Worm (Caenorhabditis elegans) whole organism, young adult: ENCODE results near the gene C27A2.8.

ENCODE experiments used
- B0019.2 ChIP-seq: fragments of 200-800 bp; sonication (Bioruptor generic); conservative IDR thresholded peaks from 2 replicates; pipeline ENCODE4 v1.3.6; 2022; ENCODE audit warnings: missing genetic modification reagents, missing genetic modification characterization, missing compliant biosample characterization
- F23B12.7 ChIP-seq: sonication (generic microtip); optimal IDR thresholded peaks from 2 replicates; lab custom pipeline; 2017; ENCODE audit warnings: missing genetic modification characterization, mild to moderate bottlenecking, missing compliant biosample characterization, antibody characterized with exemption, moderate library complexity; ENCODE audit not compliant: insufficient read depth
- F33H1.4 ChIP-seq: fragments of 200-800 bp; sonication (Bioruptor generic); IDR thresholded peaks from 2 replicates; pipeline ENCODE4 v1.3.6; 2022; ENCODE audit warnings: missing genetic modification reagents, missing genetic modification characterization, missing compliant biosample characterization
- F37B4.10 ChIP-seq: fragments of 200-800 bp; sonication (Bioruptor generic); IDR thresholded peaks from 2 replicates; pipeline ENCODE4 v1.3.6; 2022; ENCODE audit warnings: missing genetic modification characterization, missing compliant biosample characterization
- F49E8.2 ChIP-seq: sonication (generic microtip); optimal IDR thresholded peaks from 3 replicates; lab custom pipeline; 2017; ENCODE audit warnings: missing genetic modification characterization, mild to moderate bottlenecking, missing compliant biosample characterization, antibody characterized with exemption, moderate library complexity; ENCODE audit not compliant: insufficient read depth
- F57C9.4 ChIP-seq: sonication (generic microtip); optimal IDR thresholded peaks from 2 replicates; lab custom pipeline; 2017; ENCODE audit warnings: mild to moderate bottlenecking, missing genetic modification characterization, missing compliant biosample characterization
- Y53F4B.3 ChIP-seq: fragments of 200-800 bp; sonication (Bioruptor generic); IDR thresholded peaks from 2 replicates; pipeline ENCODE4 v1.3.6; 2022; ENCODE audit warnings: missing genetic modification reagents, missing genetic modification characterization, missing compliant biosample characterization
- Y53G8AR.9 ChIP-seq: fragments of 200-800 bp; sonication (Bioruptor generic); conservative IDR thresholded peaks from 2 replicates; pipeline ENCODE4 v1.3.6; 2022; ENCODE audit warnings: missing genetic modification reagents, missing genetic modification characterization, missing compliant biosample characterization
- ZK185.1 ChIP-seq: sonication (generic microtip); optimal IDR thresholded peaks from 2 replicates; lab custom pipeline; 2016; ENCODE audit warnings: mild to moderate bottlenecking, missing genetic modification characterization, missing compliant biosample characterization; ENCODE audit not compliant: poor library complexity, severe bottlenecking
- aptf-3 ChIP-seq: fragments of 200-800 bp; sonication (Bioruptor generic); IDR thresholded peaks from 2 replicates; pipeline ENCODE4 v1.3.6; 2022; ENCODE audit warnings: missing genetic modification characterization, missing compliant biosample characterization
- atf-7 ChIP-seq: sonication (generic microtip); optimal IDR thresholded peaks from 2 replicates; lab custom pipeline; 2017; ENCODE audit warnings: mild to moderate bottlenecking, missing genetic modification characterization, missing compliant biosample characterization
- attf-6 ChIP-seq: fragments of 200-800 bp; sonication (Bioruptor generic); IDR thresholded peaks from 2 replicates; pipeline ENCODE4 v1.3.6; 2022; ENCODE audit warnings: missing genetic modification reagents, missing genetic modification characterization, missing compliant biosample characterization
- cebp-1 ChIP-seq, 2 experiments: fragments of 200-800 bp in 1 of 2; sonication (Bioruptor generic) in 1 of 2; sonication (generic microtip) in 1 of 2; IDR thresholded peaks in 1 of 2; optimal IDR thresholded peaks in 1 of 2; 2 replicates each; pipeline versions ENCODE4 v1.3.6 to Lab custom; 2017 to 2022; ENCODE audit warnings: missing compliant biosample characterization in 2 of 2, missing genetic modification characterization in 2 of 2, mild to moderate bottlenecking in 1 of 2, missing genetic modification reagents in 1 of 2, moderate library complexity in 1 of 2
- ceh-100 ChIP-seq: fragments of 200-800 bp; sonication (Bioruptor generic); IDR thresholded peaks from 2 replicates; pipeline ENCODE4 v1.3.6; 2022; ENCODE audit warnings: missing genetic modification reagents, missing genetic modification characterization, missing compliant biosample characterization
- ceh-79 ChIP-seq: sonication (generic microtip); optimal IDR thresholded peaks from 2 replicates; lab custom pipeline; 2017; ENCODE audit warnings: mild to moderate bottlenecking, missing genetic modification characterization, missing compliant biosample characterization
- ceh-91 ChIP-seq: fragments of 200-800 bp; sonication (Bioruptor generic); IDR thresholded peaks from 2 replicates; pipeline ENCODE4 v1.3.6; 2022; ENCODE audit warnings: missing genetic modification reagents, missing genetic modification characterization, missing compliant biosample characterization
- dox-1 ChIP-seq: fragments of 200-800 bp; sonication (Bioruptor generic); IDR thresholded peaks from 2 replicates; pipeline ENCODE4 v1.3.6; 2022; ENCODE audit warnings: missing genetic modification reagents, missing genetic modification characterization, missing compliant biosample characterization
- dpff-1 ChIP-seq: sonication (generic microtip); optimal IDR thresholded peaks from 2 replicates; lab custom pipeline; 2017; ENCODE audit warnings: mild to moderate bottlenecking, missing genetic modification characterization, missing compliant biosample characterization
- dpl-1 ChIP-seq: fragments of 150-350 bp; optimal IDR thresholded peaks from 2 replicates; lab custom pipeline; 2014; ENCODE audit warnings: missing biosample characterization, missing genetic modification reagents, missing genetic modification characterization
- egl-44 ChIP-seq: fragments of 200-800 bp; sonication (Bioruptor generic); IDR thresholded peaks from 2 replicates; pipeline ENCODE4 v1.3.6; 2022; ENCODE audit warnings: missing genetic modification reagents, missing genetic modification characterization, missing compliant biosample characterization
- ekl-4 ChIP-seq: fragments of 200-800 bp; sonication (Bioruptor generic); IDR thresholded peaks from 2 replicates; pipeline ENCODE4 v1.3.6; 2022; ENCODE audit warnings: missing genetic modification reagents, missing genetic modification characterization, missing compliant biosample characterization
- him-1 ChIP-seq: sonication (generic microtip); optimal IDR thresholded peaks from 2 replicates; lab custom pipeline; 2016; ENCODE audit warnings: missing genotype, missing genetic modification reagents, missing genetic modification characterization, missing compliant biosample characterization
- hlh-12 ChIP-seq: sonication (generic microtip); optimal IDR thresholded peaks from 2 replicates; lab custom pipeline; 2016; ENCODE audit warnings: missing genetic modification characterization, missing compliant biosample characterization
- hmg-1.2 ChIP-seq: fragments of 200-800 bp; sonication (Bioruptor generic); IDR thresholded peaks from 2 replicates; pipeline ENCODE4 v1.3.6; 2022; ENCODE audit warnings: missing genetic modification reagents, missing genetic modification characterization, missing compliant biosample characterization
- hmg-20 ChIP-seq: fragments of 200-800 bp; sonication (Bioruptor generic); IDR thresholded peaks from 2 replicates; pipeline ENCODE4 v1.3.6; 2022; ENCODE audit warnings: missing genetic modification reagents, missing genetic modification characterization, missing compliant biosample characterization
- hsf-1 ChIP-seq: fragments of 200-800 bp; sonication (Bioruptor generic); IDR thresholded peaks from 2 replicates; pipeline ENCODE4 v1.3.6; 2022; ENCODE audit warnings: missing genetic modification reagents, missing genetic modification characterization, missing compliant biosample characterization
- lin-35 ChIP-seq, 3 experiments: fragments of 150-350 bp in 2 of 3; sonication (generic microtip) in 1 of 3; optimal IDR thresholded peaks; 2 replicates each; lab custom pipeline; 2014 to 2018; ENCODE audit warnings: missing biosample characterization in 3 of 3, missing genetic modification characterization in 3 of 3, missing genetic modification reagents in 3 of 3
- lin-54 ChIP-seq: fragments of 200-800 bp; sonication (Bioruptor generic); optimal IDR thresholded peaks from 2 replicates; lab custom pipeline; 2018; ENCODE audit warnings: mild to moderate bottlenecking, missing genetic modification characterization, missing compliant biosample characterization
- lsl-1 ChIP-seq: fragments of 200-800 bp; sonication (Bioruptor generic); optimal IDR thresholded peaks from 2 replicates; lab custom pipeline; 2018; ENCODE audit warnings: mild to moderate bottlenecking, missing genetic modification characterization, moderate library complexity, missing compliant biosample characterization
- madf-3 ChIP-seq: fragments of 200-800 bp; sonication (Bioruptor generic); IDR thresholded peaks from 2 replicates; pipeline ENCODE4 v1.3.6; 2022; ENCODE audit warnings: missing genetic modification reagents, missing genetic modification characterization, missing compliant biosample characterization
- madf-8 ChIP-seq: fragments of 200-800 bp; sonication (Bioruptor generic); conservative IDR thresholded peaks from 2 replicates; pipeline ENCODE4 v1.3.6; 2022; ENCODE audit warnings: missing genetic modification reagents, missing genetic modification characterization, missing compliant biosample characterization
- mcd-1 ChIP-seq: fragments of 200-800 bp; sonication (Bioruptor generic); IDR thresholded peaks from 2 replicates; pipeline ENCODE4 v1.3.6; 2022; ENCODE audit warnings: missing genetic modification reagents, missing genetic modification characterization, missing compliant biosample characterization
- nfya-2 ChIP-seq: fragments of 200-800 bp; sonication (Bioruptor generic); IDR thresholded peaks from 2 replicates; pipeline ENCODE4 v1.3.6; 2022; ENCODE audit warnings: missing genetic modification reagents, missing genetic modification characterization, missing compliant biosample characterization
- pbrm-1 ChIP-seq: fragments of 200-800 bp; sonication (Bioruptor generic); IDR thresholded peaks from 2 replicates; pipeline ENCODE4 v1.3.6; 2022; ENCODE audit warnings: missing genetic modification reagents, missing genetic modification characterization, missing compliant biosample characterization
- rpc-1 ChIP-seq, 2 experiments: fragments of 150-350 bp in 1 of 2; sonication (generic microtip) in 1 of 2; optimal IDR thresholded peaks; 2 replicates each; lab custom pipeline; 2014 to 2018; ENCODE audit warnings: missing biosample characterization in 1 of 2, missing genetic modification characterization in 1 of 2, missing genetic modification reagents in 1 of 2, missing genotype in 1 of 2
- sea-2 ChIP-seq: fragments of 200-800 bp; sonication (Bioruptor generic); IDR thresholded peaks from 2 replicates; pipeline ENCODE4 v1.3.6; 2022; ENCODE audit warnings: missing genetic modification characterization, missing compliant biosample characterization
- snpc-1.1 ChIP-seq: sonication (generic microtip); optimal IDR thresholded peaks from 2 replicates; lab custom pipeline; 2017; ENCODE audit warnings: missing genetic modification characterization, mild to moderate bottlenecking, missing compliant biosample characterization, antibody characterized with exemption, moderate library complexity, missing genotype, missing genetic modification reagents; ENCODE audit not compliant: insufficient read depth
- snpc-3.4 ChIP-seq: sonication (generic microtip); optimal IDR thresholded peaks from 2 replicates; lab custom pipeline; 2017; ENCODE audit warnings: missing genetic modification characterization, mild to moderate bottlenecking, missing compliant biosample characterization, antibody characterized with exemption, moderate library complexity, missing genotype, missing genetic modification reagents
- snpc-4 ChIP-seq, 5 experiments: fragments of 150-350 bp in 1 of 5; sonication (generic microtip) in 4 of 5; optimal IDR thresholded peaks; 2 replicates each; lab custom pipeline; 2014 to 2018; ENCODE audit warnings: missing genetic modification characterization in 5 of 5, missing biosample characterization in 3 of 5, antibody characterized with exemption in 2 of 5, mild to moderate bottlenecking in 2 of 5, missing compliant biosample characterization in 2 of 5, missing genotype in 2 of 5, moderate library complexity in 2 of 5, missing genetic modification reagents in 1 of 5
- tbx-9 ChIP-seq: sonication (generic microtip); optimal IDR thresholded peaks from 2 replicates; lab custom pipeline; 2016; ENCODE audit warnings: borderline replicate concordance, missing genetic modification characterization, inconsistent platforms, missing compliant biosample characterization
- tlf-1 ChIP-seq: fragments of 200-800 bp; sonication (Bioruptor generic); optimal IDR thresholded peaks from 2 replicates; lab custom pipeline; 2018; ENCODE audit warnings: mild to moderate bottlenecking, missing genetic modification characterization, missing compliant biosample characterization
- unc-130 ChIP-seq: sonication (generic microtip); optimal IDR thresholded peaks from 2 replicates; lab custom pipeline; 2016; ENCODE audit warnings: missing genetic modification reagents, missing genetic modification characterization, missing compliant biosample characterization
- xnd-1 ChIP-seq: sonication (generic microtip); optimal IDR thresholded peaks from 2 replicates; lab custom pipeline; 2016; ENCODE audit warnings: missing genotype, missing genetic modification reagents, missing genetic modification characterization, missing compliant biosample characterization
- ztf-18 ChIP-seq: sonication (generic microtip); optimal IDR thresholded peaks from 2 replicates; lab custom pipeline; 2016; ENCODE audit warnings: missing genotype, mild to moderate bottlenecking, missing genetic modification characterization, missing compliant biosample characterization
- ztf-3 ChIP-seq: fragments of 200-800 bp; sonication (Bioruptor generic); optimal IDR thresholded peaks from 2 replicates; lab custom pipeline; 2018; ENCODE audit warnings: mild to moderate bottlenecking, missing genetic modification characterization, missing compliant biosample characterization

The C27A2.8 gene

DNA sequence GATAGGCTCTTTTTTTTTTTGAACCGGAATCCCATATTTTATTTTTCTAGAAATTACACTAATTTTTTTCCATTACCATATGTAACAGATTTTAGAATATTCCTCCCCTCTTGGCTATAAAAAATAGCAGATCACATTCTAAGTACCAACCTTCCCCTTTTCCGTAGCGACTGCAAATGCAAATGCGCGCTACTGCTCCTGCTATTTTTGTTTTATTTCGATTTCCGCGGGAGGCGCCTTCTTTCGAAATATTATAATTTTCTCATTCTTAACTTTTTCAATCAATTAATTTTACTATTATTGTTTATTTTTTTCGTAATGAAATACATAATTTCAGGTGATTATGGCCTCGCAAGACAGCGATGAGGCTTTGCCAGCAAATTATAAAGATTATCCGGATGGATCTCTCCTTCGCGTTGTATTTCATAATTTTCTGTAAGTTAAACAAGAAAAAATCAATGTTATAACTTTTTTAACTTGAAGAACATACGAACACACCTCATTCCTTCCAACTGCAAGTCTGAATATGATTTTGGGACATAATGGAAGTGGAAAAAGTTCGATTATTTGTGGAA, 6.0 kb downstream of the C27A2.8 start, which contains the start of gene smc-5 (continued):
- peak in 2 of 3 experiments; percentile 24 to 66 for TF ChIP-seq lin-35 (GFP tag; optimal IDR thresholded peaks at IDR 0.05; lab: Kevin White, UChicago)
- no peak for TF ChIP-seq Y53G8AR.9 (GFP tag; lab: Robert Waterston, UW)
- no peak for TF ChIP-seq him-1 (tag; lab: Kevin White, UChicago)
- TF ChIP-seq ceh-100 (GFP tag; lab: Robert Waterston, UW) = peak; percentile 96
- TF ChIP-seq unc-130 = peak; percentile 77
- no peak for TF ChIP-seq Y53F4B.3
- TF ChIP-seq attf-6 (GFP tag; lab: Robert Waterston, UW) = no peak
- TF ChIP-seq nfya-2 (GFP tag; lab: Robert Waterston, UW) = no peak
- TF ChIP-seq tlf-1 = peak; percentile 0
- peak; percentile 82 for TF ChIP-seq dox-1 (GFP tag; lab: Robert Waterston, UW)
- TF ChIP-seq ztf-3 = no peak
- TF ChIP-seq hmg-1.2 = peak; percentile 42; the same call in 1 of the 2 replicates
- 0 out of 2 replicates have a peak, but pooled peaks have one; percentile 25 for TF ChIP-seq ekl-4 (GFP tag; lab: Robert Waterston, UW)
- TF ChIP-seq aptf-3 (GFP tag; lab: Robert Waterston, UW) = no peak
- TF ChIP-seq ceh-79 (tag; lab: Kevin White, UChicago) = no peak
- TF ChIP-seq hmg-20 (GFP tag; lab: Robert Waterston, UW) = no peak
- TF ChIP-seq egl-44 (GFP tag; lab: Robert Waterston, UW) = no peak
- TF ChIP-seq F33H1.4 (GFP tag; lab: Robert Waterston, UW) = peak; percentile 68
- TF ChIP-seq lsl-1 (GFP tag; lab: Kevin White, UChicago) = peak; percentile 70
- TF ChIP-seq snpc-1.1 (tag; lab: Kevin White, UChicago) = peak; percentile 24
- no peak for TF ChIP-seq pbrm-1
- no peak for TF ChIP-seq madf-3 (GFP tag; lab: Robert Waterston, UW)
- peak; percentile 32 for TF ChIP-seq xnd-1 (tag; lab: Kevin White, UChicago)
- TF ChIP-seq F23B12.7 = peak; percentile 88
- peak; percentile 27 for TF ChIP-seq F49E8.2
- TF ChIP-seq B0019.2 (GFP tag; lab: Robert Waterston, UW) = no peak
- TF ChIP-seq lin-54 (GFP tag; lab: Kevin White, UChicago) = peak; percentile 71
- TF ChIP-seq tbx-9 (tag; lab: Kevin White, UChicago) = no peak
- no peak for TF ChIP-seq F37B4.10
- no peak for TF ChIP-seq F57C9.4 (tag; lab: Kevin White, UChicago)
- TF ChIP-seq ztf-18 (tag; lab: Kevin White, UChicago) = peak; percentile 16
- TF ChIP-seq dpl-1 (GFP tag; lab: Kevin White, UChicago) = peak; percentile 84
- peak; percentile 91 for TF ChIP-seq mcd-1 (GFP tag; lab: Robert Waterston, UW)
- TF ChIP-seq snpc-3.4 (tag; lab: Kevin White, UChicago) = peak; percentile 66
- peak; percentile 18 for TF ChIP-seq snpc-4 (GFP tag; optimal IDR thresholded peaks at IDR 0.05; lab: Kevin White, UChicago)
- peak in 3 of 4 experiments; percentile 66 to 84 (median 68) for TF ChIP-seq snpc-4 (tag; optimal IDR thresholded peaks at IDR 0.05; lab: Kevin White, UChicago)
- TF ChIP-seq cebp-1 (GFP tag; IDR thresholded peaks at IDR 0.05; lab: Robert Waterston, UW) = peak; percentile 63; the same call in 1 of the 2 replicates
- no peak for TF ChIP-seq cebp-1 (tag; optimal IDR thresholded peaks at IDR 0.05; lab: Kevin White, UChicago)
- no peak for TF ChIP-seq hsf-1 (GFP tag; lab: Robert Waterston, UW)
- no peak for TF ChIP-seq dpff-1
- TF ChIP-seq sea-2 (GFP tag; lab: Robert Waterston, UW) = no peak
- TF ChIP-seq atf-7 (tag; lab: Kevin White, UChicago) = no peak
- peak; percentile 80 for TF ChIP-seq madf-8 (GFP tag; lab: Robert Waterston, UW)
- no peak for TF ChIP-seq hlh-12 (tag; lab: Kevin White, UChicago)
- TF ChIP-seq ZK185.1 (tag; lab: Kevin White, UChicago) = peak; percentile 20
- no peak for TF ChIP-seq rpc-1 (optimal IDR thresholded peaks at IDR 0.05; lab: Kevin White, UChicago)
- no peak for TF ChIP-seq rpc-1 (tag; optimal IDR thresholded peaks at IDR 0.05; lab: Kevin White, UChicago)
- peak; percentile 80 for TF ChIP-seq ceh-91 (GFP tag; lab: Robert Waterston, UW)
